Worm (Caenorhabditis elegans) whole organism, L4/young adult: Measurements from ENCODE around the gene cnnm-5.

ENCODE experiments used
- W03F9.2 ChIP-seq: fragments of 150-350 bp; optimal IDR thresholded peaks from 2 replicates; lab custom pipeline; 2014; ENCODE audit warnings: missing biosample characterization, missing genetic modification characterization
- dao-5 ChIP-seq: sonication (generic microtip); optimal IDR thresholded peaks from 2 replicates; lab custom pipeline; 2016; ENCODE audit warnings: missing genotype, missing genetic modification characterization, moderate library complexity, missing compliant biosample characterization
- him-1 ChIP-seq: sonication (generic microtip); optimal IDR thresholded peaks from 2 replicates; lab custom pipeline; 2016; ENCODE audit warnings: missing genotype, missing genetic modification reagents, missing genetic modification characterization, missing compliant biosample characterization

DNA sequence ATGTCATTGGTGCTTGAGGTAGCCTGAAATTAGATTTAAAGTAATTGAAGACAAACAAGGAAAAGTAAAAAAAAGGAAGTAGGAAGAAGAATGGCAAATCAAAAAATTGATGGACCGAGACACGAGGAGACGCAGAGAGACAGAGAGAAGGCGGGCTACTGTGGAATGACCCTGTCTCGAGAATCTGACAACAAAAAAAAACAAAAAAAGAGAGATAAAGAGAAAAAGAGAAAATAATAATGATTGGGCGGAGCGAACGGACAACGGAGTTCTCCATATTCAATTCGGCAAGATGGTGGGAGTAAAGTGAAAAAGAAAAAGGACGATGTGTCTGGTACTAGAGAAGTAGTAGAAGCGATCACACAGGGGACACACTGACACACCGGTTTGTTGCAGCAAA lies 20.0 kb downstream of the cnnm-5 start, which contains the start of gene toh-1:
- TF ChIP-seq W03F9.2 (no peak), him-1 (tag; lab: Kevin White, UChicago) (no peak), dao-5 (tag; lab: Kevin White, UChicago) (no peak)
